Worm (Caenorhabditis elegans): ENCODE results near the gene ZK370.4.

- TF ChIP-seq pha-4 (tag; optimal IDR thresholded peaks at IDR 0.05) (no peak), unc-55 (GFP tag; optimal IDR thresholded peaks at IDR 0.05) (no peak), hlh-6 (tag; optimal IDR thresholded peaks at IDR 0.05) (no peak)
Measured at ce11 chrIII:8745214-8745613, 14.0 kb upstream of the ZK370.4 start.

All from whole organism, late embryonic.